Worm (Caenorhabditis elegans) whole organism, L3 larva: Measurements from ENCODE around the gene mrpl-21.

Experiments used
- elt-1 ChIP-seq: fragments of 150-350 bp; optimal IDR thresholded peaks from 2 replicates; lab custom pipeline; 2014; ENCODE audit warnings: missing biosample characterization, missing genetic modification characterization
- jun-1 ChIP-seq: fragments of 150-350 bp; optimal IDR thresholded peaks from 2 replicates; lab custom pipeline; 2014; ENCODE audit warnings: missing biosample characterization, missing genetic modification reagents, missing genetic modification characterization
- mdl-1 ChIP-seq: fragments of 150-350 bp; optimal IDR thresholded peaks from 2 replicates; lab custom pipeline; 2014; ENCODE audit warnings: missing biosample characterization, missing genetic modification characterization
- nhr-11 ChIP-seq: fragments of 150-350 bp; optimal IDR thresholded peaks from 2 replicates; lab custom pipeline; 2014; ENCODE audit warnings: missing biosample characterization, missing genetic modification characterization
- nhr-67 ChIP-seq: fragments of 150-350 bp; optimal IDR thresholded peaks from 2 replicates; lab custom pipeline; 2014; ENCODE audit warnings: missing biosample characterization, missing genetic modification characterization
- nhr-77 ChIP-seq: fragments of 150-350 bp; optimal IDR thresholded peaks from 2 replicates; lab custom pipeline; 2014; ENCODE audit warnings: missing biosample characterization, missing genetic modification characterization
- pqm-1 ChIP-seq: fragments of 150-350 bp; optimal IDR thresholded peaks from 2 replicates; lab custom pipeline; 2017; ENCODE audit warnings: missing biosample characterization, missing genetic modification characterization, inconsistent platforms
- skn-1 ChIP-seq: fragments of 150-350 bp; optimal IDR thresholded peaks from 2 replicates; lab custom pipeline; 2014; ENCODE audit warnings: missing biosample characterization, missing genetic modification characterization
- snpc-4 ChIP-seq: fragments of 150-350 bp; optimal IDR thresholded peaks from 2 replicates; lab custom pipeline; 2014; ENCODE audit warnings: missing biosample characterization, missing genetic modification characterization
- tbx-2 ChIP-seq: sonication (generic microtip); optimal IDR thresholded peaks from 2 replicates; lab custom pipeline; 2016; ENCODE audit warnings: mild to moderate bottlenecking, missing genetic modification characterization, missing compliant biosample characterization
- zag-1 ChIP-seq: fragments of 150-350 bp; optimal IDR thresholded peaks from 2 replicates; lab custom pipeline; 2014; ENCODE audit warnings: missing biosample characterization, missing genetic modification characterization
- ztf-4 ChIP-seq: fragments of 150-350 bp; optimal IDR thresholded peaks from 2 replicates; lab custom pipeline; 2014; ENCODE audit warnings: missing biosample characterization, missing genetic modification characterization

- TF ChIP-seq elt-1 (tag; lab: Kevin White, UChicago), result no peak
- no peak for TF ChIP-seq pqm-1 (tag; lab: Kevin White, UChicago)
- no peak for TF ChIP-seq ztf-4 (tag; lab: Kevin White, UChicago)
- TF ChIP-seq snpc-4 (tag; lab: Kevin White, UChicago), result no peak
- no peak for TF ChIP-seq nhr-11 (tag; lab: Kevin White, UChicago)
- no peak for TF ChIP-seq skn-1 (tag; lab: Kevin White, UChicago)
- no peak for TF ChIP-seq jun-1 (tag; lab: Kevin White, UChicago)
- TF ChIP-seq zag-1 (tag; lab: Kevin White, UChicago), result no peak
- TF ChIP-seq tbx-2 (tag; lab: Kevin White, UChicago), result no peak
- no peak for TF ChIP-seq nhr-67
- TF ChIP-seq mdl-1 (tag; lab: Kevin White, UChicago), result no peak
- no peak for TF ChIP-seq nhr-77 (tag; lab: Kevin White, UChicago)
Observed at ce11 chrIII:4247571-4247970, 4.2 kb upstream of the mrpl-21 start, which contains the start of gene Y44F5A.1.
